Worm (Caenorhabditis elegans) whole organism, L3 larva: ENCODE measurements around the gene ceh-90.

Source experiments
- ama-1 ChIP-seq: fragments of 150-350 bp; optimal IDR thresholded peaks from 2 replicates; lab custom pipeline; 2018
- elt-1 ChIP-seq: fragments of 150-350 bp; optimal IDR thresholded peaks from 2 replicates; lab custom pipeline; 2014; ENCODE audit warnings: missing biosample characterization, missing genetic modification characterization
- elt-2 ChIP-seq: sonication (generic microtip); optimal IDR thresholded peaks from 2 replicates; lab custom pipeline; 2016; ENCODE audit warnings: missing genetic modification reagents, mild to moderate bottlenecking, missing genetic modification characterization, missing compliant biosample characterization
- elt-3 ChIP-seq, 3 experiments: fragments of 150-350 bp in 1 of 3; sonication (generic microtip) in 2 of 3; optimal IDR thresholded peaks; 2 replicates in 2 of 3; 4 replicates in 1 of 3; lab custom pipeline; 2014 to 2017; ENCODE audit warnings: missing biosample characterization in 3 of 3, missing genetic modification characterization in 3 of 3
- nhr-11 ChIP-seq: fragments of 150-350 bp; optimal IDR thresholded peaks from 2 replicates; lab custom pipeline; 2014; ENCODE audit warnings: missing biosample characterization, missing genetic modification characterization
- nhr-237 ChIP-seq: fragments of 150-350 bp; optimal IDR thresholded peaks from 2 replicates; lab custom pipeline; 2014; ENCODE audit warnings: missing biosample characterization, missing genetic modification characterization
- snpc-4 ChIP-seq: fragments of 150-350 bp; optimal IDR thresholded peaks from 2 replicates; lab custom pipeline; 2014; ENCODE audit warnings: missing biosample characterization, missing genetic modification characterization
- ztf-11 ChIP-seq: fragments of 150-350 bp; optimal IDR thresholded peaks from 2 replicates; lab custom pipeline; 2014; ENCODE audit warnings: missing biosample characterization, missing genetic modification characterization

DNA sequence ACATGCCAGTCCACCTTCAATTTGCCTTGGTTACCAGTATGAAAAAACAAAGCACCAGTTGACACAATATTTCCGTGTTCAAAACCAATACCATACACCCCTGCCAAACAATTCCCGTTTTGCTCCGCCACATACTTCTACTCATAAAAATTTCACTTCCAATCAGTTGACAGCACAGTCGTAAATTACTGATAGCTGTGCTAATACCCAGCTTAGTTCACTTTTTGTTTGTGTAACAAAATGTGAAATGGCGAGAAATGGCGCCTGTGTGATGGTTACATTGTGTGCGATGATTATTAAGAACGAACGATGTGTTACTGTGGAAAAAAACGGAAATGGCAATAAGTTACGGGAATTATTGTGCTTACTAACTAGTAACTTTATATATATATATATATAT is 49.5 kb upstream of the ceh-90 start:
- TF ChIP-seq nhr-11 (tag; lab: Kevin White, UChicago), result no peak
- TF ChIP-seq nhr-237, result no peak
- no peak for TF ChIP-seq snpc-4 (tag; lab: Kevin White, UChicago)
- no peak for TF ChIP-seq elt-1 (tag; lab: Kevin White, UChicago)
- TF ChIP-seq ztf-11 (tag; lab: Kevin White, UChicago), result no peak
- no peak for TF ChIP-seq ama-1
- no peak for TF ChIP-seq elt-3 (tag; optimal IDR thresholded peaks at IDR 0.05; lab: Kevin White, UChicago)
- TF ChIP-seq elt-2 (tag; lab: Kevin White, UChicago), result peak; percentile 72
